Worm (Caenorhabditis elegans) whole organism, L2 larva: ENCODE measurements around the gene K10C2.2.

ENCODE experiments used
- R02D3.7 ChIP-seq: fragments of 150-350 bp; optimal IDR thresholded peaks from 2 replicates; lab custom pipeline; 2014; ENCODE audit warnings: missing biosample characterization, missing genetic modification characterization
- alr-1 ChIP-seq: fragments of 150-350 bp; optimal IDR thresholded peaks from 2 replicates; lab custom pipeline; 2014; ENCODE audit warnings: missing biosample characterization, missing genetic modification characterization
- blmp-1 ChIP-seq: sonication (generic microtip); optimal IDR thresholded peaks from 2 replicates; lab custom pipeline; 2017; ENCODE audit warnings: missing genetic modification characterization, mild to moderate bottlenecking, missing compliant biosample characterization, antibody characterized with exemption, moderate library complexity; ENCODE audit not compliant: insufficient read depth
- ceh-16 ChIP-seq: fragments of 150-350 bp; optimal IDR thresholded peaks from 2 replicates; lab custom pipeline; 2014; ENCODE audit warnings: missing biosample characterization, missing genetic modification characterization
- lin-13 ChIP-seq: fragments of 150-350 bp; optimal IDR thresholded peaks from 2 replicates; lab custom pipeline; 2014; ENCODE audit warnings: missing biosample characterization, missing genetic modification reagents, missing genetic modification characterization
- lin-39 ChIP-seq: fragments of 150-350 bp; optimal IDR thresholded peaks from 2 replicates; lab custom pipeline; 2014; ENCODE audit warnings: missing biosample characterization, missing genetic modification reagents, missing genetic modification characterization
- nhr-25 ChIP-seq: fragments of 150-350 bp; sonication (generic microtip); optimal IDR thresholded peaks from 3 replicates; lab custom pipeline; 2014; ENCODE audit warnings: missing biosample characterization, missing genetic modification characterization
- unc-55 ChIP-seq: fragments of 150-350 bp; sonication (generic microtip); optimal IDR thresholded peaks from 3 replicates; lab custom pipeline; 2014; ENCODE audit warnings: missing biosample characterization, missing genetic modification reagents, missing genetic modification characterization
- zag-1 ChIP-seq: fragments of 150-350 bp; optimal IDR thresholded peaks from 2 replicates; lab custom pipeline; 2014; ENCODE audit warnings: missing biosample characterization, missing genetic modification characterization
- ztf-4 ChIP-seq: fragments of 150-350 bp; optimal IDR thresholded peaks from 2 replicates; lab custom pipeline; 2014; ENCODE audit warnings: missing biosample characterization, missing genetic modification characterization

- no peak for TF ChIP-seq alr-1 (tag; lab: Kevin White, UChicago)
- TF ChIP-seq lin-39, result no peak
- no peak for TF ChIP-seq ztf-4 (tag; lab: Kevin White, UChicago)
- TF ChIP-seq unc-55 (GFP tag; lab: Kevin White, UChicago), result no peak
- TF ChIP-seq zag-1 (tag; lab: Kevin White, UChicago), result no peak
- no peak for TF ChIP-seq lin-13
- TF ChIP-seq blmp-1 (tag; lab: Kevin White, UChicago), result no peak
- TF ChIP-seq nhr-25 (tag; lab: Kevin White, UChicago), result no peak
- no peak for TF ChIP-seq R02D3.7
- TF ChIP-seq ceh-16 (tag; lab: Kevin White, UChicago), result no peak
Observed at ce11 chrX:6430510-6430909, 3.1 kb downstream of the K10C2.2 start, which contains the start of gene ctsa-2.
